Fruit fly (Drosophila melanogaster): ENCODE measurements around the gene Vps24.
A peak's percentile ranks its signal among the peaks of the same experiment; 100 is the strongest.

The Vps24 gene

dm6 chr3R:4333964-4334363 lies 23.2 kb upstream of the Vps24 start, which contains the start of gene CG9776 (continued):
- TF ChIP-seq CG17612 (GFP tag; IDR thresholded peaks at IDR 0.05), result no peak
- TF ChIP-seq CG6654 (GFP tag; optimal IDR thresholded peaks at IDR 0.05), result no peak
- TF ChIP-seq Atf6 (GFP tag; IDR thresholded peaks at IDR 0.05), result peak; percentile 39; the same call in 1 of the 2 replicates
- TF ChIP-seq CG9876 (GFP tag; optimal IDR thresholded peaks at IDR 0.05), result peak; percentile 16
- peak; percentile 52 for TF ChIP-seq Dad (GFP tag; optimal IDR thresholded peaks at IDR 0.05)
- TF ChIP-seq CG18262 (tag; optimal IDR thresholded peaks at IDR 0.05), result no peak
- TF ChIP-seq vvl (GFP tag; IDR thresholded peaks at IDR 0.05), result peak; percentile 31; the same call in 1 of the 2 replicates
- 0 out of 3 replicates have a peak, but pooled peaks have one; percentile 10 for TF ChIP-seq gce (GFP tag; IDR thresholded peaks at IDR 0.05)
- no peak for TF ChIP-seq Camta (GFP tag; optimal IDR thresholded peaks at IDR 0.05)
- TF ChIP-seq CG5953 (GFP tag; IDR thresholded peaks at IDR 0.05), result no peak
- TF ChIP-seq cwo (GFP tag; optimal IDR thresholded peaks at IDR 0.05), result no peak
- TF ChIP-seq CG17568 (GFP tag; optimal IDR thresholded peaks at IDR 0.05), result no peak
- peak; percentile 63 for TF ChIP-seq CG12155 (GFP tag; optimal IDR thresholded peaks at IDR 0.05)
- TF ChIP-seq kni (GFP tag; optimal IDR thresholded peaks at IDR 0.05), result no peak
- peak; percentile 97 for TF ChIP-seq hb (GFP tag; IDR thresholded peaks at IDR 0.05; ENCODE audit: partially characterized antibody)
- no peak for TF ChIP-seq CG7987 (GFP tag; optimal IDR thresholded peaks at IDR 0.05)
- TF ChIP-seq CG13287 (GFP tag; IDR thresholded peaks at IDR 0.05; ENCODE audit: partially characterized antibody), result peak; percentile 98
- TF ChIP-seq CG12299 (tag; optimal IDR thresholded peaks at IDR 0.05), result peak; percentile 40
- no peak for TF ChIP-seq kah (GFP tag; optimal IDR thresholded peaks at IDR 0.05)
- TF ChIP-seq Atf3 (GFP tag; optimal IDR thresholded peaks at IDR 0.05), result peak; percentile 60
- TF ChIP-seq CG7745 (tag; optimal IDR thresholded peaks at IDR 0.05), result no peak
- TF ChIP-seq CG12744 (GFP tag; optimal IDR thresholded peaks at IDR 0.05), result peak; percentile 50
- TF ChIP-seq trem (tag; optimal IDR thresholded peaks at IDR 0.05), result peak; percentile 71
- TF ChIP-seq CG2129 (GFP tag; IDR thresholded peaks at IDR 0.05; ENCODE audit: partially characterized antibody), result peak; percentile 91
- no peak for TF ChIP-seq BtbVII (GFP tag; optimal IDR thresholded peaks at IDR 0.05)
- TF ChIP-seq ATbp (GFP tag; optimal IDR thresholded peaks at IDR 0.05), result no peak
- no peak for TF ChIP-seq CG4707 (GFP tag; optimal IDR thresholded peaks at IDR 0.05)
- TF ChIP-seq CG12391 (tag; optimal IDR thresholded peaks at IDR 0.05), result no peak
- peak; percentile 96 for TF ChIP-seq CG17802 (tag; optimal IDR thresholded peaks at IDR 0.05)
- no peak for TF ChIP-seq zf30C (GFP tag; optimal IDR thresholded peaks at IDR 0.05)
- TF ChIP-seq CG18764 (GFP tag; optimal IDR thresholded peaks at IDR 0.05), result peak; percentile 2
- peak in 1 of 2 experiments; percentile 70 for TF ChIP-seq Dfd (GFP tag; optimal IDR thresholded peaks at IDR 0.05)
- no peak for TF ChIP-seq odd (GFP tag; optimal IDR thresholded peaks at IDR 0.05)
- no peak for TF ChIP-seq oc (tag; optimal IDR thresholded peaks at IDR 0.05)
- no peak for TF ChIP-seq C15 (GFP tag; IDR thresholded peaks at IDR 0.05)
- TF ChIP-seq Jarid2 (GFP tag; optimal IDR thresholded peaks at IDR 0.05), result no peak
- TF ChIP-seq CG10654 (GFP tag; optimal IDR thresholded peaks at IDR 0.05), result peak; percentile 38
- no peak; the same call in 1 of the 2 replicates for TF ChIP-seq al (GFP tag; IDR thresholded peaks at IDR 0.05)
- no peak for TF ChIP-seq CG2889 (GFP tag; IDR thresholded peaks at IDR 0.05)
- TF ChIP-seq ase (GFP tag; IDR thresholded peaks at IDR 0.05), result no peak
- TF ChIP-seq CG7839 (tag; optimal IDR thresholded peaks at IDR 0.05), result no peak
- TF ChIP-seq TFAM (GFP tag; optimal IDR thresholded peaks at IDR 0.05), result no peak
- peak; percentile 96 for TF ChIP-seq CG15514 (GFP tag; optimal IDR thresholded peaks at IDR 0.05)
- peak; percentile 36 for TF ChIP-seq Atf-2 (GFP tag; optimal IDR thresholded peaks at IDR 0.05)
- no peak for TF ChIP-seq gcm2 (GFP tag; optimal IDR thresholded peaks at IDR 0.05)
- TF ChIP-seq Ravus (GFP tag; IDR thresholded peaks at IDR 0.05), result no peak
- peak; percentile 11 for TF ChIP-seq disco-r (GFP tag; optimal IDR thresholded peaks at IDR 0.05)
- TF ChIP-seq ttk (GFP tag; IDR thresholded peaks at IDR 0.05), result no peak
- peak; percentile 62 to 75 for TF ChIP-seq Pdp1 (GFP tag; optimal IDR thresholded peaks at IDR 0.05)
- TF ChIP-seq HLH3B (GFP tag; IDR thresholded peaks at IDR 0.05), result peak; percentile 43
- TF ChIP-seq Hmr (GFP tag; optimal IDR thresholded peaks at IDR 0.05), result no peak
